In the genomic region with DNA sequence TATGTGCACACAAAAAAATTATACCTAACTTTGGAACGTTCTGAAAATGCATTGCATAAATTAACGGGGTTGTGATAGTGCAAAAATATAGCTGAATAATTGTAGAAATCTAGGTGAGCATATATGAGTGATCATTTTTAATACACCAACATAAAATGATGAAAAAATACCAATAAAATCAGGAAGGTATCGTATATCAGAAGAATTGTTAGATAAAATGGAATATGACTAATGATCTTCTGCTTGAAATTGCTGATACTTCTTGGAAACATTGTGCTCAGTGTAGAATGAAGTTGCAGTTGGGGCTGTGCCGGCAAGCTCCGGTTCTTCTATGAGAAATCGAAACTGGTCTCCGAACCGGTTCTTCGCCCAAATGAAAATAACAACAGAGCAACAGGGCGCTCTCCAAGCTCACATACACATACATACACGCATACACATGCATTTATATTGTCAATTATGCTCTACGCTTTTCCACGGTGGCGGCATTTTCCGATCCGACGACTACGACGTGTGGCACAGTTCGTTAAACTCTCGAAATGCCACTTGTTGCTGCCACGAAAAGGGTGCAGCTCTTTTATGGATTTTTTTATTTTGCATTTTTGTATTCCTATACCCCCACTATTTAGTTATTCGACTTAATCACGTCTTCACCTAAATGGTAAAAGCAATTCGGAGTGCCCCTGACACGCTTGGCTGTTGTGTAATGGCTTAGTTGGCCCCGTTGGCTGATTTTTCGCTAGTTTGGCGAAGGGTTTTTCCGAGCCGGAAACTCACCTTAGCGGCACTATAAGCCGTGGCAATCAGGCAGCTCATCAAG, we compare ENCODE assay signal across 5 fruit fly cellular contexts.
TF ChIP-seq lines count a peak whose summit lies in the region.

No protein-coding gene starts in this region.

TF ChIP-seq in whole organism, adult, 20 proteins besides CTCF, POLR2A, EP300 and RAD21 (continued from another document):
- peak; percentile 55 for TF ChIP-seq CG5204 (GFP tag; optimal IDR thresholded peaks at IDR 0.05; lab: Kevin White, UChicago)
- peak; percentile 64 for TF ChIP-seq Crg-1 (GFP tag; optimal IDR thresholded peaks at IDR 0.05; lab: Kevin White, UChicago)
- peak; percentile 71 for TF ChIP-seq CG11617 (GFP tag; optimal IDR thresholded peaks at IDR 0.05; lab: Kevin White, UChicago)
- TF ChIP-seq Clk (GFP tag; optimal IDR thresholded peaks at IDR 0.05; lab: Kevin White, UChicago) = no peak

TF ChIP-seq in whole organism, embryonic, 481 proteins besides CTCF, POLR2A, EP300 and RAD21 (continued from another document and continues in another):
- TF ChIP-seq CG11504 (tag; optimal IDR thresholded peaks at IDR 0.05; lab: Kevin White, UChicago) (peak; percentile 90), CG7786 (GFP tag; optimal IDR thresholded peaks at IDR 0.05; lab: Kevin White, UChicago) (peak; percentile 91), Scr (GFP tag; IDR thresholded peaks at IDR 0.05; lab: Robert Waterston, UW; ENCODE audit: partially characterized antibody) (no peak), ato (GFP tag; IDR thresholded peaks at IDR 0.05; lab: Robert Waterston, UW; ENCODE audit: partially characterized antibody) (no peak), sqz (GFP tag; optimal IDR thresholded peaks at IDR 0.05; lab: Kevin White, UChicago) (peak; percentile 53), CG13123 (GFP tag; optimal IDR thresholded peaks at IDR 0.05; lab: Kevin White, UChicago) (peak; percentile 65), CG7987 (GFP tag; optimal IDR thresholded peaks at IDR 0.05; lab: Kevin White, UChicago) (peak; percentile 63), dmrt11E (tag; optimal IDR thresholded peaks at IDR 0.05; lab: Kevin White, UChicago) (peak; percentile 91), Dfd (GFP tag; optimal IDR thresholded peaks at IDR 0.05; lab: Kevin White, UChicago) (no peak), slbo (GFP tag; IDR thresholded peaks at IDR 0.05; lab: Robert Waterston, UW) (peak; percentile 82), CG10209 (GFP tag; optimal IDR thresholded peaks at IDR 0.05; lab: Kevin White, UChicago) (peak; percentile 94), chif (GFP tag; optimal IDR thresholded peaks at IDR 0.05; lab: Kevin White, UChicago) (peak; percentile 69 to 90), bsh (GFP tag; optimal IDR thresholded peaks at IDR 0.05; lab: Kevin White, UChicago) (peak; percentile 90 to 91), corto (GFP tag; optimal IDR thresholded peaks at IDR 0.05; lab: Kevin White, UChicago) (peak; percentile 48), CG10462 (GFP tag; optimal IDR thresholded peaks at IDR 0.05; lab: Kevin White, UChicago) (peak; percentile 86), Adf1 (GFP tag; IDR thresholded peaks at IDR 0.05; lab: Robert Waterston, UW) (0 out of 2 replicates have a peak, but pooled peaks have one; percentile 45), CG14441 (GFP tag; IDR thresholded peaks at IDR 0.05; lab: Robert Waterston, UW) (peak; percentile 84), fd102C (GFP tag; optimal IDR thresholded peaks at IDR 0.05; lab: Kevin White, UChicago) (no peak), grn (GFP tag; optimal IDR thresholded peaks at IDR 0.05; lab: Kevin White, UChicago) (peak; percentile 57), CG5180 (GFP tag; optimal IDR thresholded peaks at IDR 0.05; lab: Kevin White, UChicago) (peak; percentile 72), CG31441 (GFP tag; IDR thresholded peaks at IDR 0.05; lab: Robert Waterston, UW) (peak; percentile 90), E2f2 (GFP tag; IDR thresholded peaks at IDR 0.05; lab: Robert Waterston, UW) (peak; percentile 68), ken (GFP tag; IDR thresholded peaks at IDR 0.05; lab: Robert Waterston, UW) (no peak; the same call in 2 of the 3 replicates), slp2 (GFP tag; optimal IDR thresholded peaks at IDR 0.05; lab: Kevin White, UChicago) (peak; percentile 77), pita (GFP tag; optimal IDR thresholded peaks at IDR 0.05; lab: Kevin White, UChicago) (no peak), CG13894 (tag; optimal IDR thresholded peaks at IDR 0.05; lab: Kevin White, UChicago) (no peak), H15 (GFP tag; IDR thresholded peaks at IDR 0.05; lab: Robert Waterston, UW) (peak; percentile 79), CG11723 (GFP tag; optimal IDR thresholded peaks at IDR 0.05; lab: Kevin White, UChicago) (peak; percentile 85)

TF ChIP-seq in whole organism, prepupa, 60 proteins besides CTCF, POLR2A, EP300 and RAD21 (continued from another document and continues in another):
- peak; percentile 97 for TF ChIP-seq svp (GFP tag; lab: Kevin White, UChicago)
- peak; percentile 92 for TF ChIP-seq CG6276 (GFP tag; optimal IDR thresholded peaks at IDR 0.05; lab: Kevin White, UChicago)
- TF ChIP-seq cyc (GFP tag; optimal IDR thresholded peaks at IDR 0.05; lab: Kevin White, UChicago) = peak; percentile 89
- TF ChIP-seq lz (GFP tag; optimal IDR thresholded peaks at IDR 0.05; lab: Kevin White, UChicago) = peak; percentile 96
- peak; percentile 90 for TF ChIP-seq Ets21C (GFP tag; optimal IDR thresholded peaks at IDR 0.05; lab: Kevin White, UChicago)
- peak; percentile 90 for TF ChIP-seq CG16779 (tag; optimal IDR thresholded peaks at IDR 0.05; lab: Kevin White, UChicago)
- peak; percentile 85 to 95 for TF ChIP-seq salr (GFP tag; optimal IDR thresholded peaks at IDR 0.05; lab: Kevin White, UChicago)
- TF ChIP-seq Hr38 (GFP tag; optimal IDR thresholded peaks at IDR 0.05; lab: Kevin White, UChicago) = peak; percentile 25
- TF ChIP-seq pdm3 (GFP tag; optimal IDR thresholded peaks at IDR 0.05; lab: Kevin White, UChicago) = peak; percentile 97
- TF ChIP-seq CG11294 (GFP tag; IDR thresholded peaks at IDR 0.05; lab: Robert Waterston, UW) = peak; percentile 74
- TF ChIP-seq vri (GFP tag; optimal IDR thresholded peaks at IDR 0.05; lab: Kevin White, UChicago) = peak; percentile 93
- peak; percentile 96 for TF ChIP-seq CG3032 (tag; optimal IDR thresholded peaks at IDR 0.05; lab: Kevin White, UChicago)
- peak; percentile 83 for TF ChIP-seq CG11762 (GFP tag; optimal IDR thresholded peaks at IDR 0.05; lab: Kevin White, UChicago; ENCODE audit: insufficient read depth)
- peak; percentile 74 for TF ChIP-seq fd85E (GFP tag; optimal IDR thresholded peaks at IDR 0.05; lab: Kevin White, UChicago)
- TF ChIP-seq esn (GFP tag; optimal IDR thresholded peaks at IDR 0.05; lab: Kevin White, UChicago) = peak; percentile 97
- peak; percentile 81 for TF ChIP-seq CG11902 (GFP tag; optimal IDR thresholded peaks at IDR 0.05; lab: Kevin White, UChicago)
- TF ChIP-seq Hr39 (GFP tag; optimal IDR thresholded peaks at IDR 0.05; lab: Kevin White, UChicago) = peak; percentile 94
- peak; percentile 96 for TF ChIP-seq OdsH (GFP tag; optimal IDR thresholded peaks at IDR 0.05; lab: Kevin White, UChicago)
- TF ChIP-seq Eip78C (GFP tag; lab: Kevin White, UChicago) = peak; percentile 99
- peak; percentile 94 for TF ChIP-seq Smox (GFP tag; optimal IDR thresholded peaks at IDR 0.05; lab: Kevin White, UChicago)
- TF ChIP-seq dac (GFP tag; optimal IDR thresholded peaks at IDR 0.05; lab: Kevin White, UChicago) = peak; percentile 82
- TF ChIP-seq ss (GFP tag; optimal IDR thresholded peaks at IDR 0.05; lab: Kevin White, UChicago) = peak; percentile 91 to 93
- TF ChIP-seq CG4318 (GFP tag; optimal IDR thresholded peaks at IDR 0.05; lab: Kevin White, UChicago) = peak; percentile 91
- TF ChIP-seq dsx (GFP tag; optimal IDR thresholded peaks at IDR 0.05; lab: Kevin White, UChicago; ENCODE audit: poor library complexity, severe bottlenecking) = peak; percentile 92
- peak; percentile 94 for TF ChIP-seq CG10669 (GFP tag; optimal IDR thresholded peaks at IDR 0.05; lab: Kevin White, UChicago)
- TF ChIP-seq CG8319 (GFP tag; optimal IDR thresholded peaks at IDR 0.05; lab: Kevin White, UChicago) = peak; percentile 88
- TF ChIP-seq CG32006 (GFP tag; optimal IDR thresholded peaks at IDR 0.05; lab: Kevin White, UChicago) = peak; percentile 97
- TF ChIP-seq CG6163 (GFP tag; IDR thresholded peaks at IDR 0.05; lab: Robert Waterston, UW) = peak; percentile 88
- peak; percentile 91 for TF ChIP-seq fd59A (GFP tag; optimal IDR thresholded peaks at IDR 0.05; lab: Kevin White, UChicago)
- TF ChIP-seq CG8119 (GFP tag; IDR thresholded peaks at IDR 0.05; lab: Robert Waterston, UW) = peak; percentile 94

TF ChIP-seq in whole organism, pupa, 21 proteins besides CTCF, POLR2A, EP300 and RAD21 (continued from another document):
- TF ChIP-seq CG32121 (GFP tag; IDR thresholded peaks at IDR 0.05; lab: Robert Waterston, UW) (peak; percentile 87), CG17806 (tag; optimal IDR thresholded peaks at IDR 0.05; lab: Kevin White, UChicago) (peak; percentile 94), CG15710 (tag; optimal IDR thresholded peaks at IDR 0.05; lab: Kevin White, UChicago) (peak; percentile 94)

TF ChIP-seq in whole organism, wandering third instar larva, 38 proteins besides CTCF, POLR2A, EP300 and RAD21 (continued from another document):
- TF ChIP-seq tai (GFP tag; optimal IDR thresholded peaks at IDR 0.05; lab: Kevin White, UChicago) = peak; percentile 76
- peak; percentile 95 for TF ChIP-seq OdsH (GFP tag; optimal IDR thresholded peaks at IDR 0.05; lab: Kevin White, UChicago)
- TF ChIP-seq Dif (GFP tag; optimal IDR thresholded peaks at IDR 0.05; lab: Kevin White, UChicago; ENCODE audit: partially characterized antibody) = peak; percentile 59
- peak; percentile 27 for TF ChIP-seq CrebA (GFP tag; optimal IDR thresholded peaks at IDR 0.05; lab: Kevin White, UChicago; ENCODE audit: borderline replicate concordance)
- peak; percentile 94 for TF ChIP-seq h (GFP tag; optimal IDR thresholded peaks at IDR 0.05; lab: Kevin White, UChicago)
- TF ChIP-seq Rel (GFP tag; optimal IDR thresholded peaks at IDR 0.05; lab: Kevin White, UChicago) = peak; percentile 31
- peak; percentile 65 for TF ChIP-seq Rel (tag; optimal IDR thresholded peaks at IDR 0.05; lab: Kevin White, UChicago)
- peak; percentile 94 for TF ChIP-seq ey (GFP tag; optimal IDR thresholded peaks at IDR 0.05; lab: Kevin White, UChicago)
- no peak for TF ChIP-seq Abd-B (GFP tag; optimal IDR thresholded peaks at IDR 0.05; lab: Kevin White, UChicago)
- TF ChIP-seq dmrt93B (GFP tag; optimal IDR thresholded peaks at IDR 0.05; lab: Kevin White, UChicago) = peak; percentile 81
- TF ChIP-seq jim (GFP tag; optimal IDR thresholded peaks at IDR 0.05; lab: Kevin White, UChicago) = no peak
- peak; percentile 73 for TF ChIP-seq dsf (GFP tag; optimal IDR thresholded peaks at IDR 0.05; lab: Kevin White, UChicago; ENCODE audit: borderline replicate concordance)
- peak; percentile 93 for TF ChIP-seq HLH106 (tag; optimal IDR thresholded peaks at IDR 0.05; lab: Kevin White, UChicago)
- TF ChIP-seq pan (optimal IDR thresholded peaks at IDR 0.05; lab: Kevin White, UChicago) = no peak
- peak; percentile 68 to 94 for TF ChIP-seq foxo (GFP tag; optimal IDR thresholded peaks at IDR 0.05; lab: Kevin White, UChicago)
